Worm (Caenorhabditis elegans): ENCODE data around the gene clec-59.

DNA sequence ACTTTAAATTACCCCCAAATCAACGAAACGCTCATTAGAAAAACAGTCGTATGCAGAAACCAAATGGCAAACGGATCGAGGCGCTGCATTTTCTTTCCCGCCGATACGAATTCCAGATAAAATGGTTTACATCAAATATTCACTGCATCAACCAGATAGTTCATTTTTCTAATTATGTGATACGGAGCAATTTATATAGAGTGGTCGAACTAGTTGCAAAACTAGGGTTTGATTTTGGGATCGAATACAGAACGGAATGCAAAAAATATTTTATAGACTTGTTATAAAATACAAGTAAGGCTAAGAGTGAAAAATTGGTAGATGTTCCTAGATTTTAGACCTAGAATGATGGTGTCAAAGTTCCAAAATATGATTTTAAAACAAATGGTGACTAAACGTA lies 40.6 kb upstream of the clec-59 start:
- TF ChIP-seq egl-27 (tag; optimal IDR thresholded peaks at IDR 0.05), result no peak
- no peak for TF ChIP-seq nhr-12 (tag; optimal IDR thresholded peaks at IDR 0.05)
- TF ChIP-seq lin-13 (GFP tag; optimal IDR thresholded peaks at IDR 0.05), result no peak
- no peak for TF ChIP-seq ztf-4 (tag; optimal IDR thresholded peaks at IDR 0.05)
- TF ChIP-seq lin-11 (tag; optimal IDR thresholded peaks at IDR 0.05), result no peak
- no peak for TF ChIP-seq aly-2 (tag; optimal IDR thresholded peaks at IDR 0.05)
- TF ChIP-seq lin-39 (tag; optimal IDR thresholded peaks at IDR 0.05), result no peak
- TF ChIP-seq F13H6.1 (tag; optimal IDR thresholded peaks at IDR 0.05), result no peak
- TF ChIP-seq snpc-4 (tag; optimal IDR thresholded peaks at IDR 0.05), result no peak
- no peak for TF ChIP-seq ceh-16 (tag; optimal IDR thresholded peaks at IDR 0.05)

Measured in whole organism, L2 larva.